Fruit fly (Drosophila melanogaster) whole organism, adult: ENCODE data around the gene CG33060.

Source experiments
- CG11617 ChIP-seq: fragments of 200-800 bp; sonication (Bioruptor generic); optimal IDR thresholded peaks from 2 replicates; lab custom pipeline; 2017; ENCODE audit warnings: mild to moderate bottlenecking, missing biosample characterization, missing genetic modification reagents, missing genetic modification characterization
- CG33017 ChIP-seq: fragments of 200-800 bp; sonication (Bioruptor generic); optimal IDR thresholded peaks from 2 replicates; lab custom pipeline; 2018; ENCODE audit warnings: missing biosample characterization, mild to moderate bottlenecking, missing genetic modification characterization, moderate library complexity
- CG7101 ChIP-seq: fragments of 200-800 bp; sonication (Bioruptor generic); optimal IDR thresholded peaks from 2 replicates; lab custom pipeline; 2018; ENCODE audit warnings: missing biosample characterization, mild to moderate bottlenecking, missing genetic modification characterization, moderate library complexity
- Crg-1 ChIP-seq: fragments of 200-800 bp; sonication (Bioruptor generic); optimal IDR thresholded peaks from 2 replicates; lab custom pipeline; 2016; ENCODE audit warnings: missing biosample characterization, missing genetic modification characterization
- bab1 ChIP-seq: fragments of 200-800 bp; sonication (Bioruptor generic); optimal IDR thresholded peaks from 3 replicates; lab custom pipeline; 2019; ENCODE audit warnings: missing biosample characterization, mild to moderate bottlenecking, missing genetic modification characterization, moderate library complexity
- cic ChIP-seq: fragments of 200-800 bp; sonication (Bioruptor generic); optimal IDR thresholded peaks from 2 replicates; lab custom pipeline; 2017; ENCODE audit warnings: missing biosample characterization, mild to moderate bottlenecking, missing genetic modification characterization, moderate library complexity
- kay ChIP-seq: fragments of 200-800 bp; sonication (Bioruptor generic); peaks from one replicate; lab custom pipeline; 2016; ENCODE audit warnings: missing biosample characterization, missing genetic modification characterization, borderline replicate concordance
- tj ChIP-seq: fragments of 200-800 bp; sonication (Bioruptor generic); optimal IDR thresholded peaks from 3 replicates; lab custom pipeline; 2017; ENCODE audit warnings: missing biosample characterization, mild to moderate bottlenecking, missing genetic modification characterization, moderate library complexity

dm6 chr3L:16339463-16339862 lies 8.6 kb downstream of the CG33060 start:
- no peak for TF ChIP-seq Crg-1 (GFP tag; lab: Kevin White, UChicago)
- no peak for TF ChIP-seq CG7101 (tag; lab: Kevin White, UChicago)
- TF ChIP-seq CG11617 (GFP tag; lab: Kevin White, UChicago), result no peak
- TF ChIP-seq tj (GFP tag; lab: Kevin White, UChicago), result no peak
- TF ChIP-seq bab1 (GFP tag; lab: Kevin White, UChicago), result no peak
- no peak for TF ChIP-seq cic (GFP tag; lab: Kevin White, UChicago)
- TF ChIP-seq CG33017 (tag; lab: Kevin White, UChicago), result no peak
- no peak for TF ChIP-seq kay (GFP tag; lab: Kevin White, UChicago)
